Fruit fly (Drosophila melanogaster): ENCODE data around the gene Prosalpha2.

dm6 chr3R:12433764-12434163 lies 2.6 kb downstream of the Prosalpha2 start, which contains the start of the genes Aos1 and Srlp:
- peak; percentile 39 for TF ChIP-seq pad (GFP tag; optimal IDR thresholded peaks at IDR 0.05)
- TF ChIP-seq ovo (GFP tag; optimal IDR thresholded peaks at IDR 0.05) = peak; percentile 16
- no peak for TF ChIP-seq toe (GFP tag; optimal IDR thresholded peaks at IDR 0.05)
